Fruit fly (Drosophila melanogaster) whole organism, prepupa: ENCODE data around the gene papi.

ENCODE experiments used
- Blimp-1 ChIP-seq: fragments of 200-800 bp; sonication (Bioruptor generic); optimal IDR thresholded peaks from 3 replicates; lab custom pipeline; 2017; ENCODE audit warnings: missing biosample characterization, missing genetic modification characterization, mild to moderate bottlenecking, moderate library complexity, missing genetic modification reagents
- CG11762 ChIP-seq: fragments of 200-800 bp; sonication (Bioruptor generic); optimal IDR thresholded peaks from 3 replicates; lab custom pipeline; 2016; ENCODE audit warnings: missing biosample characterization, missing genetic modification characterization; ENCODE audit not compliant: insufficient read depth
- CG11902 ChIP-seq: fragments of 200-800 bp; sonication (Bioruptor generic); optimal IDR thresholded peaks from 3 replicates; lab custom pipeline; 2016; ENCODE audit warnings: missing biosample characterization, missing genetic modification characterization
- CG15336 ChIP-seq: fragments of 200-800 bp; sonication (Bioruptor generic); IDR thresholded peaks from 2 replicates; pipeline ENCODE4 v1.3.6; 2022; ENCODE audit warnings: missing biosample characterization, missing genetic modification characterization
- CG1621 ChIP-seq: fragments of 200-800 bp; sonication (Bioruptor generic); optimal IDR thresholded peaks from 3 replicates; lab custom pipeline; 2018; ENCODE audit warnings: missing biosample characterization, mild to moderate bottlenecking, missing genetic modification characterization
- CG16779 ChIP-seq: fragments of 200-800 bp; sonication (Bioruptor generic); optimal IDR thresholded peaks from 3 replicates; lab custom pipeline; 2017; ENCODE audit warnings: missing biosample characterization, mild to moderate bottlenecking, missing genetic modification characterization
- CG3032 ChIP-seq: fragments of 200-800 bp; optimal IDR thresholded peaks from 2 replicates; lab custom pipeline; 2019; ENCODE audit warnings: missing biosample characterization, mild to moderate bottlenecking, missing genetic modification characterization, moderate library complexity
- CG31627 ChIP-seq: fragments of 200-800 bp; sonication (Bioruptor generic); optimal IDR thresholded peaks from 3 replicates; lab custom pipeline; 2016; ENCODE audit warnings: missing biosample characterization, missing genetic modification characterization
- CG32006 ChIP-seq: fragments of 200-800 bp; sonication (Bioruptor generic); optimal IDR thresholded peaks from 3 replicates; lab custom pipeline; 2017; ENCODE audit warnings: missing biosample characterization, mild to moderate bottlenecking, missing genetic modification characterization
- CG34406 ChIP-seq: fragments of 200-800 bp; sonication (Bioruptor generic); optimal IDR thresholded peaks from 3 replicates; lab custom pipeline; 2016; ENCODE audit warnings: missing biosample characterization, missing genetic modification characterization
- CG4318 ChIP-seq: fragments of 200-800 bp; sonication (Bioruptor generic); optimal IDR thresholded peaks from 3 replicates; lab custom pipeline; 2017; ENCODE audit warnings: missing biosample characterization, mild to moderate bottlenecking, missing genetic modification characterization
- CG6163 ChIP-seq: fragments of 200-800 bp; sonication (Bioruptor generic); IDR thresholded peaks from 3 replicates; pipeline ENCODE4 v1.3.6; 2022; ENCODE audit warnings: missing biosample characterization, missing genetic modification characterization
- CG6792 ChIP-seq: fragments of 200-800 bp; sonication (Bioruptor generic); optimal IDR thresholded peaks from 3 replicates; lab custom pipeline; 2016; ENCODE audit warnings: missing biosample characterization, missing genetic modification characterization
- CG6808 ChIP-seq: fragments of 200-800 bp; sonication (Bioruptor generic); optimal IDR thresholded peaks from 3 replicates; lab custom pipeline; 2017; ENCODE audit warnings: missing biosample characterization, missing genetic modification characterization, mild to moderate bottlenecking, moderate library complexity, missing genetic modification reagents
- CG6854 ChIP-seq: fragments of 200-800 bp; sonication (Bioruptor generic); optimal IDR thresholded peaks from 2 replicates; lab custom pipeline; 2017; ENCODE audit warnings: missing biosample characterization, mild to moderate bottlenecking, missing genetic modification characterization
- CG7368 ChIP-seq: fragments of 200-800 bp; sonication (Bioruptor generic); optimal IDR thresholded peaks from 3 replicates; lab custom pipeline; 2016; ENCODE audit warnings: missing biosample characterization, missing genetic modification characterization
- CG8119 ChIP-seq: fragments of 200-800 bp; sonication (Bioruptor generic); IDR thresholded peaks from 3 replicates; pipeline ENCODE4 v1.3.6; 2022; ENCODE audit warnings: missing biosample characterization, missing genetic modification characterization
- CG8319 ChIP-seq: fragments of 200-800 bp; sonication (Bioruptor generic); optimal IDR thresholded peaks from 3 replicates; lab custom pipeline; 2016; ENCODE audit warnings: missing biosample characterization, missing genetic modification characterization
- CG8632 ChIP-seq: fragments of 200-800 bp; sonication (Bioruptor generic); optimal IDR thresholded peaks from 3 replicates; lab custom pipeline; 2016; ENCODE audit warnings: missing biosample characterization, missing genetic modification characterization
- CG9139 ChIP-seq: fragments of 200-800 bp; sonication (Bioruptor generic); optimal IDR thresholded peaks from 3 replicates; lab custom pipeline; 2017; ENCODE audit warnings: missing biosample characterization, mild to moderate bottlenecking, missing genetic modification characterization
- Eip78C ChIP-seq: fragments of 200-800 bp; sonication (Bioruptor generic); peaks from one replicate; lab custom pipeline; 2016; ENCODE audit warnings: missing biosample characterization, missing genetic modification characterization
- Ets21C ChIP-seq: fragments of 200-800 bp; sonication (Bioruptor generic); optimal IDR thresholded peaks from 3 replicates; lab custom pipeline; 2016; ENCODE audit warnings: missing biosample characterization, missing genetic modification characterization
- Ets96B ChIP-seq: fragments of 200-800 bp; optimal IDR thresholded peaks from 2 replicates; lab custom pipeline; 2019; ENCODE audit warnings: missing biosample characterization, mild to moderate bottlenecking, missing genetic modification characterization, moderate library complexity
- Gug ChIP-seq: fragments of 200-800 bp; sonication (Bioruptor generic); IDR thresholded peaks from 2 replicates; pipeline ENCODE4 v1.3.6; 2022; ENCODE audit warnings: missing biosample characterization, missing genetic modification characterization
- Hr38 ChIP-seq: sonication (Bioruptor generic); optimal IDR thresholded peaks from 2 replicates; lab custom pipeline; 2016; ENCODE audit warnings: missing biosample characterization, missing genetic modification characterization
- Hr39 ChIP-seq: fragments of 200-800 bp; sonication (Bioruptor generic); optimal IDR thresholded peaks from 2 replicates; lab custom pipeline; 2016; ENCODE audit warnings: missing biosample characterization, missing genetic modification characterization
- Lpt ChIP-seq: fragments of 200-800 bp; sonication (Bioruptor generic); optimal IDR thresholded peaks from 3 replicates; lab custom pipeline; 2016; ENCODE audit warnings: missing biosample characterization, missing genetic modification characterization
- Met ChIP-seq: fragments of 200-800 bp; sonication (Bioruptor generic); optimal IDR thresholded peaks from 3 replicates; lab custom pipeline; 2016; ENCODE audit warnings: missing biosample characterization, missing genetic modification characterization
- OdsH ChIP-seq: fragments of 200-800 bp; sonication (Bioruptor generic); optimal IDR thresholded peaks from 3 replicates; lab custom pipeline; 2016; ENCODE audit warnings: missing biosample characterization, missing genetic modification characterization
- Smox ChIP-seq: fragments of 200-800 bp; sonication (Bioruptor generic); optimal IDR thresholded peaks from 3 replicates; lab custom pipeline; 2016; ENCODE audit warnings: missing biosample characterization, missing genetic modification characterization
- Sox14 ChIP-seq: fragments of 200-800 bp; sonication (Bioruptor generic); optimal IDR thresholded peaks from 3 replicates; lab custom pipeline; 2016; ENCODE audit warnings: missing biosample characterization, missing genetic modification characterization
- achi ChIP-seq: fragments of 200-800 bp; sonication (Bioruptor generic); optimal IDR thresholded peaks from 3 replicates; lab custom pipeline; 2016; ENCODE audit warnings: missing biosample characterization, missing genetic modification characterization
- acj6 ChIP-seq: fragments of 200-800 bp; sonication (Bioruptor generic); optimal IDR thresholded peaks from 3 replicates; lab custom pipeline; 2016; ENCODE audit warnings: missing biosample characterization, missing genetic modification characterization
- dsx ChIP-seq: fragments of 200-800 bp; optimal IDR thresholded peaks from 3 replicates; lab custom pipeline; 2019; ENCODE audit warnings: missing biosample characterization, mild to moderate bottlenecking, missing genetic modification characterization, moderate library complexity; ENCODE audit not compliant: poor library complexity, severe bottlenecking
- eg ChIP-seq: fragments of 200-800 bp; sonication (Bioruptor generic); IDR thresholded peaks from 3 replicates; pipeline ENCODE4 v1.3.6; 2022; ENCODE audit warnings: missing biosample characterization, missing genetic modification characterization
- fd59A ChIP-seq: fragments of 200-800 bp; sonication (Bioruptor generic); optimal IDR thresholded peaks from 2 replicates; lab custom pipeline; 2017; ENCODE audit warnings: missing biosample characterization, mild to moderate bottlenecking, missing genetic modification characterization, missing genetic modification reagents
- fd85E ChIP-seq: fragments of 200-800 bp; sonication (Bioruptor generic); optimal IDR thresholded peaks from 3 replicates; lab custom pipeline; 2016; ENCODE audit warnings: missing biosample characterization, missing genetic modification characterization
- fkh ChIP-seq: fragments of 200-800 bp; sonication (Bioruptor generic); optimal IDR thresholded peaks from 3 replicates; lab custom pipeline; 2017; ENCODE audit warnings: missing biosample characterization, mild to moderate bottlenecking, missing genetic modification characterization, moderate library complexity
- lz ChIP-seq: fragments of 200-800 bp; sonication (Bioruptor generic); optimal IDR thresholded peaks from 3 replicates; lab custom pipeline; 2016; ENCODE audit warnings: missing biosample characterization, missing genetic modification characterization
- net ChIP-seq: fragments of 200-800 bp; sonication (Bioruptor generic); optimal IDR thresholded peaks from 3 replicates; lab custom pipeline; 2016; ENCODE audit warnings: missing biosample characterization, missing genetic modification characterization
- pdm3 ChIP-seq: fragments of 200-800 bp; sonication (Bioruptor generic); optimal IDR thresholded peaks from 3 replicates; lab custom pipeline; 2016; ENCODE audit warnings: missing biosample characterization, missing genetic modification characterization
- salr ChIP-seq, 2 experiments: fragments of 200-800 bp; sonication (Bioruptor generic); optimal IDR thresholded peaks; 3 replicates each; lab custom pipeline; 2016 to 2018; ENCODE audit warnings: missing biosample characterization in 2 of 2, missing genetic modification characterization in 2 of 2, mild to moderate bottlenecking in 1 of 2
- spab ChIP-seq: fragments of 200-800 bp; sonication (Bioruptor generic); optimal IDR thresholded peaks from 2 replicates; lab custom pipeline; 2017; ENCODE audit warnings: missing biosample characterization, mild to moderate bottlenecking, missing genetic modification characterization, missing genetic modification reagents
- ss ChIP-seq, 2 experiments: fragments of 200-800 bp; sonication (Bioruptor generic); optimal IDR thresholded peaks; 2 replicates in 1 of 2; 3 replicates in 1 of 2; lab custom pipeline; 2017 to 2018; ENCODE audit warnings: mild to moderate bottlenecking in 2 of 2, missing biosample characterization in 2 of 2, missing genetic modification characterization in 2 of 2, moderate library complexity in 1 of 2
- topi ChIP-seq: fragments of 200-800 bp; sonication (Bioruptor generic); optimal IDR thresholded peaks from 3 replicates; lab custom pipeline; 2016; ENCODE audit warnings: missing biosample characterization, missing genetic modification characterization
- vri ChIP-seq: fragments of 200-800 bp; sonication (Bioruptor generic); optimal IDR thresholded peaks from 3 replicates; lab custom pipeline; 2016; ENCODE audit warnings: missing biosample characterization, mild to moderate bottlenecking, missing genetic modification characterization

papi gene

dm6 chr2L:2180120-2180539 lies 40.4 kb upstream of the papi start (continued):
- TF ChIP-seq fd59A (peak; percentile 82), topi (GFP tag; lab: Kevin White, UChicago) (peak; percentile 85), salr (GFP tag; optimal IDR thresholded peaks at IDR 0.05; lab: Kevin White, UChicago) (peak; percentile 66 to 77), Gug (peak; percentile 78), OdsH (GFP tag; lab: Kevin White, UChicago) (peak; percentile 87), CG4318 (peak; percentile 78), Sox14 (GFP tag; lab: Kevin White, UChicago) (peak; percentile 82), CG7368 (GFP tag; lab: Kevin White, UChicago) (peak; percentile 77), Smox (peak; percentile 79), achi (GFP tag; lab: Kevin White, UChicago) (peak; percentile 89), CG8119 (peak; percentile 91), Hr38 (GFP tag; lab: Kevin White, UChicago) (no peak), Hr39 (GFP tag; lab: Kevin White, UChicago) (peak; percentile 70)

- TF ChIP-seq CG6808 (GFP tag; lab: Kevin White, UChicago) (no peak), ss (GFP tag; optimal IDR thresholded peaks at IDR 0.05; lab: Kevin White, UChicago) (no peak), CG8632 (GFP tag; lab: Kevin White, UChicago) (no peak), Ets96B (tag; lab: Kevin White, UChicago) (no peak)
These were observed 39.9 kb upstream of the papi start for dm6 chr2L:2180665-2181064.

- TF ChIP-seq CG8319 (GFP tag; lab: Kevin White, UChicago) = no peak
- no peak for TF ChIP-seq CG7368 (GFP tag; lab: Kevin White, UChicago)
- TF ChIP-seq CG34406 (GFP tag; lab: Kevin White, UChicago) = no peak
- TF ChIP-seq spab (GFP tag; lab: Kevin White, UChicago) = no peak
- TF ChIP-seq pdm3 (GFP tag; lab: Kevin White, UChicago) = no peak
- TF ChIP-seq CG6854 = no peak
- TF ChIP-seq acj6 (GFP tag; lab: Kevin White, UChicago) = no peak
- TF ChIP-seq Blimp-1 (GFP tag; lab: Kevin White, UChicago) = no peak
- TF ChIP-seq CG8119 = no peak
- no peak for TF ChIP-seq CG3032 (tag; lab: Kevin White, UChicago)
- no peak for TF ChIP-seq CG32006 (GFP tag; lab: Kevin White, UChicago)
- peak in 1 of 2 experiments; percentile 60 for TF ChIP-seq ss (GFP tag; optimal IDR thresholded peaks at IDR 0.05; lab: Kevin White, UChicago)
- TF ChIP-seq lz (GFP tag; lab: Kevin White, UChicago) = peak; percentile 6
- TF ChIP-seq Ets21C (GFP tag; lab: Kevin White, UChicago) = peak; percentile 11
- no peak for TF ChIP-seq CG6163
- no peak for TF ChIP-seq OdsH (GFP tag; lab: Kevin White, UChicago)
- TF ChIP-seq CG1621 (tag; lab: Kevin White, UChicago) = no peak
- no peak for TF ChIP-seq Gug
- TF ChIP-seq CG11762 (GFP tag; lab: Kevin White, UChicago) = no peak
- no peak for TF ChIP-seq CG6808 (GFP tag; lab: Kevin White, UChicago)
- TF ChIP-seq Sox14 (GFP tag; lab: Kevin White, UChicago) = no peak
- TF ChIP-seq fd59A = no peak
- TF ChIP-seq Eip78C (GFP tag; lab: Kevin White, UChicago) = peak; percentile 41
- peak; percentile 8 for TF ChIP-seq Hr39 (GFP tag; lab: Kevin White, UChicago)
- TF ChIP-seq CG31627 = peak; percentile 21
- TF ChIP-seq dsx (GFP tag; lab: Kevin White, UChicago) = no peak
- no peak for TF ChIP-seq eg
- no peak for TF ChIP-seq Lpt (GFP tag; lab: Kevin White, UChicago)
- no peak for TF ChIP-seq CG15336 (GFP tag; lab: Robert Waterston, UW)
- peak; percentile 20 for TF ChIP-seq vri
- TF ChIP-seq CG6792 (GFP tag; lab: Kevin White, UChicago) = peak; percentile 4
- TF ChIP-seq CG9139 (GFP tag; lab: Kevin White, UChicago) = no peak
- TF ChIP-seq salr (GFP tag; optimal IDR thresholded peaks at IDR 0.05; lab: Kevin White, UChicago) = no peak
- TF ChIP-seq fkh = no peak
- no peak for TF ChIP-seq net (GFP tag; lab: Kevin White, UChicago)
- no peak for TF ChIP-seq fd85E (GFP tag; lab: Kevin White, UChicago)
- no peak for TF ChIP-seq CG16779 (tag; lab: Kevin White, UChicago)
- TF ChIP-seq Met (GFP tag; lab: Kevin White, UChicago) = peak; percentile 6
- TF ChIP-seq CG11902 = no peak
- no peak for TF ChIP-seq CG8632 (GFP tag; lab: Kevin White, UChicago)
These were observed 38.4 kb upstream of the papi start for dm6 chr2L:2181971-2182643.
